Worm (Caenorhabditis elegans): ENCODE measurements around the gene srh-213.
"Not testable (repeated sequence)": the region's sequence is repeated elsewhere in the genome, so short reads cannot be mapped to it uniquely, and the experiment has no call there.

The srh-213 gene

ce11 chrV:3610709-3611108 lies 15.9 kb upstream of the srh-213 start:
- no peak for TF ChIP-seq K12H6.12 (tag; optimal IDR thresholded peaks at IDR 0.05)
- no peak for TF ChIP-seq egrh-3 (GFP tag; IDR thresholded peaks at IDR 0.05)
- TF ChIP-seq B0019.2 (GFP tag; conservative IDR thresholded peaks at IDR 0.05) = no peak
- no peak for TF ChIP-seq lin-26 (GFP tag; IDR thresholded peaks at IDR 0.05)
- no peak for TF ChIP-seq nhr-179 (tag; optimal IDR thresholded peaks at IDR 0.05)
- no peak for TF ChIP-seq ceh-40 (GFP tag; IDR thresholded peaks at IDR 0.05)
- TF ChIP-seq hmg-20 (GFP tag; IDR thresholded peaks at IDR 0.05) = no peak
- no peak for TF ChIP-seq unc-62 (GFP tag; optimal IDR thresholded peaks at IDR 0.05)
- no peak for TF ChIP-seq attf-6 (GFP tag; IDR thresholded peaks at IDR 0.05)
- no peak for TF ChIP-seq repo-1 (tag; optimal IDR thresholded peaks at IDR 0.05)
- TF ChIP-seq B0035.1 (tag; optimal IDR thresholded peaks at IDR 0.05) = no peak
- no peak for TF ChIP-seq lin-35 (GFP tag; optimal IDR thresholded peaks at IDR 0.05)
- no peak for TF ChIP-seq F57C9.4 (tag; optimal IDR thresholded peaks at IDR 0.05)
- no peak for TF ChIP-seq Y67H2A.10 (GFP tag; conservative IDR thresholded peaks at IDR 0.05)
- TF ChIP-seq xnd-1 (tag; optimal IDR thresholded peaks at IDR 0.05) = no peak
- no peak for TF ChIP-seq T26A5.8 (tag; optimal IDR thresholded peaks at IDR 0.05)
- no peak for TF ChIP-seq D2030.7 (GFP tag; IDR thresholded peaks at IDR 0.05)
- no peak for TF ChIP-seq zim-3 (tag; optimal IDR thresholded peaks at IDR 0.05)
- no peak for TF ChIP-seq mcd-1 (GFP tag; IDR thresholded peaks at IDR 0.05)

ce11 chrV:3606391-3606790 lies 11.6 kb upstream of the srh-213 start:
- TF ChIP-seq hlh-26 (GFP tag; conservative IDR thresholded peaks at IDR 0.05) = no peak
- TF ChIP-seq C06A6.2 (GFP tag; conservative IDR thresholded peaks at IDR 0.05) = no peak
- no peak for TF ChIP-seq F33H1.4 (GFP tag; IDR thresholded peaks at IDR 0.05)
- TF ChIP-seq sptf-2 (GFP tag; optimal IDR thresholded peaks at IDR 0.05) = no peak
- TF ChIP-seq Y67H2A.10 (GFP tag; conservative IDR thresholded peaks at IDR 0.05) = no peak
- no peak for TF ChIP-seq nhr-27 (tag; optimal IDR thresholded peaks at IDR 0.05)
- no peak for TF ChIP-seq repo-1 (tag; optimal IDR thresholded peaks at IDR 0.05)
- no peak for TF ChIP-seq ceh-27 (GFP tag; optimal IDR thresholded peaks at IDR 0.05)
- TF ChIP-seq F39B2.1 (GFP tag; IDR thresholded peaks at IDR 0.05) = no peak

- no peak for TF ChIP-seq F23B12.7 (tag; optimal IDR thresholded peaks at IDR 0.05; ENCODE audit: insufficient read depth)
- no peak for TF ChIP-seq K12H6.12 (tag; optimal IDR thresholded peaks at IDR 0.05)
- no peak for TF ChIP-seq F57A8.1 (GFP tag; optimal IDR thresholded peaks at IDR 0.05)
- TF ChIP-seq snpc-1.3 (tag; optimal IDR thresholded peaks at IDR 0.05; ENCODE audit: insufficient read depth) = no peak
- TF ChIP-seq mxl-1 (tag; optimal IDR thresholded peaks at IDR 0.05) = no peak
- no peak for TF ChIP-seq sdz-38 (tag; optimal IDR thresholded peaks at IDR 0.05)
Observed at ce11 chrV:3605325-3605724, 10.5 kb upstream of the srh-213 start, which contains the start of gene T22F3.8. T22F3.8 (minus strand) TSS chrV:3605425.

- TF ChIP-seq pha-4 (tag; optimal IDR thresholded peaks at IDR 0.05) (no peak), somi-1 (GFP tag; optimal IDR thresholded peaks at IDR 0.05) (no peak), K12H6.12 (tag; optimal IDR thresholded peaks at IDR 0.05) (no peak)
Observed at ce11 chrV:3600570-3600969, 5.7 kb upstream of the srh-213 start, which contains the start of gene T22F3.7. T22F3.7 (minus strand) TSS chrV:3600670.

ce11 chrV:3597052-3597451 lies 2.2 kb upstream of the srh-213 start, which contains the start of gene srh-212:
srh-212 (minus strand) TSS chrV:3597152.
- TF ChIP-seq unc-62 (GFP tag; optimal IDR thresholded peaks at IDR 0.05); ets-4 (GFP tag; optimal IDR thresholded peaks at IDR 0.05); hsf-1 (GFP tag; IDR thresholded peaks at IDR 0.05): not testable (repeated sequence)
